Fruit fly (Drosophila melanogaster): ENCODE data around the gene Sgs7.

Gene Sgs7

dm6 chr3L:11533704-11534319 lies 24.2 kb downstream of the Sgs7 start (continued):
- peak; percentile 25 for TF ChIP-seq cyc (GFP tag; optimal IDR thresholded peaks at IDR 0.05)
- TF ChIP-seq Sox102F (GFP tag; optimal IDR thresholded peaks at IDR 0.05) = peak; percentile 55
- peak; percentile 56 for TF ChIP-seq Hr4 (GFP tag; optimal IDR thresholded peaks at IDR 0.05)
- TF ChIP-seq CG10669 (GFP tag; optimal IDR thresholded peaks at IDR 0.05) = no peak
- peak; percentile 26 for TF ChIP-seq CG11762 (GFP tag; optimal IDR thresholded peaks at IDR 0.05; ENCODE audit: insufficient read depth)
- peak; percentile 54 for TF ChIP-seq CG8632 (GFP tag; optimal IDR thresholded peaks at IDR 0.05)
- TF ChIP-seq net (GFP tag; optimal IDR thresholded peaks at IDR 0.05) = peak; percentile 19
- peak; percentile 47 for TF ChIP-seq Sox14 (GFP tag; optimal IDR thresholded peaks at IDR 0.05)
- peak; percentile 37; the same call in 2 of the 3 replicates for TF ChIP-seq CG8119 (GFP tag; IDR thresholded peaks at IDR 0.05)
- no peak for TF ChIP-seq fd85E (GFP tag; optimal IDR thresholded peaks at IDR 0.05)
- TF ChIP-seq Eip75B (GFP tag; optimal IDR thresholded peaks at IDR 0.05) = peak; percentile 43
- peak; percentile 60 for TF ChIP-seq lz (GFP tag; optimal IDR thresholded peaks at IDR 0.05)

dm6 chr3L:11534391-11535246 lies 25.0 kb downstream of the Sgs7 start:
- TF ChIP-seq CG32006 (GFP tag; optimal IDR thresholded peaks at IDR 0.05) (peak; percentile 60), CG6163 (GFP tag; IDR thresholded peaks at IDR 0.05) (peak; percentile 64), CG4318 (GFP tag; optimal IDR thresholded peaks at IDR 0.05) (no peak), Ets96B (tag; optimal IDR thresholded peaks at IDR 0.05) (no peak), Hr39 (GFP tag; optimal IDR thresholded peaks at IDR 0.05) (no peak), vri (GFP tag; optimal IDR thresholded peaks at IDR 0.05) (peak; percentile 49), pdm3 (GFP tag; optimal IDR thresholded peaks at IDR 0.05) (peak; percentile 7), acj6 (GFP tag; optimal IDR thresholded peaks at IDR 0.05) (peak; percentile 15), CG6276 (GFP tag; optimal IDR thresholded peaks at IDR 0.05) (peak; percentile 19), Blimp-1 (GFP tag; optimal IDR thresholded peaks at IDR 0.05) (no peak), Hr38 (GFP tag; optimal IDR thresholded peaks at IDR 0.05) (no peak), svp (GFP tag) (peak; percentile 20), CG31627 (GFP tag; optimal IDR thresholded peaks at IDR 0.05) (no peak), CG1621 (tag; optimal IDR thresholded peaks at IDR 0.05) (no peak), fd85E (GFP tag; optimal IDR thresholded peaks at IDR 0.05) (no peak), topi (GFP tag; optimal IDR thresholded peaks at IDR 0.05) (no peak), Eip93F (GFP tag; optimal IDR thresholded peaks at IDR 0.05) (no peak), CG16779 (tag; optimal IDR thresholded peaks at IDR 0.05) (no peak), Met (GFP tag; optimal IDR thresholded peaks at IDR 0.05) (no peak), Eip75B (GFP tag; optimal IDR thresholded peaks at IDR 0.05) (no peak), CG7368 (GFP tag; optimal IDR thresholded peaks at IDR 0.05) (no peak), Lpt (GFP tag; optimal IDR thresholded peaks at IDR 0.05) (no peak), ss (GFP tag; optimal IDR thresholded peaks at IDR 0.05) (no peak), net (GFP tag; optimal IDR thresholded peaks at IDR 0.05) (no peak), lz (GFP tag; optimal IDR thresholded peaks at IDR 0.05) (no peak), CG11762 (GFP tag; optimal IDR thresholded peaks at IDR 0.05; ENCODE audit: insufficient read depth) (no peak), salr (GFP tag; optimal IDR thresholded peaks at IDR 0.05) (no peak), CG3919 (GFP tag; optimal IDR thresholded peaks at IDR 0.05) (no peak), Hr4 (GFP tag; optimal IDR thresholded peaks at IDR 0.05) (peak; percentile 16), Sox14 (GFP tag; optimal IDR thresholded peaks at IDR 0.05) (no peak), CG34406 (GFP tag; optimal IDR thresholded peaks at IDR 0.05) (no peak), CG8632 (GFP tag; optimal IDR thresholded peaks at IDR 0.05) (no peak), cyc (GFP tag; optimal IDR thresholded peaks at IDR 0.05) (no peak), achi (GFP tag; optimal IDR thresholded peaks at IDR 0.05) (peak; percentile 35), CG15336 (GFP tag; IDR thresholded peaks at IDR 0.05) (peak; percentile 56; the same call in 1 of the 2 replicates), CG9139 (GFP tag; optimal IDR thresholded peaks at IDR 0.05) (no peak), spab (GFP tag; optimal IDR thresholded peaks at IDR 0.05) (no peak), CG11902 (GFP tag; optimal IDR thresholded peaks at IDR 0.05) (no peak), fd59A (GFP tag; optimal IDR thresholded peaks at IDR 0.05) (no peak), eg (GFP tag; IDR thresholded peaks at IDR 0.05) (peak; percentile 73), OdsH (GFP tag; optimal IDR thresholded peaks at IDR 0.05) (peak; percentile 7), dsx (GFP tag; optimal IDR thresholded peaks at IDR 0.05; ENCODE audit: poor library complexity, severe bottlenecking) (no peak), Smox (GFP tag; optimal IDR thresholded peaks at IDR 0.05) (no peak)
